Fruit fly (Drosophila melanogaster) whole organism, embryonic: ENCODE measurements around the gene CG43208.
A peak's percentile ranks its signal among the peaks of the same experiment; 100 is the strongest.

Experiments
- ATbp ChIP-seq: fragments of 200-800 bp; sonication (Bioruptor generic); optimal IDR thresholded peaks from 2 replicates; lab custom pipeline; 2017; ENCODE audit warnings: missing biosample characterization, mild to moderate bottlenecking, missing genetic modification characterization, missing genetic modification reagents
- Atf-2 ChIP-seq: fragments of 200-800 bp; sonication (Bioruptor generic); optimal IDR thresholded peaks from 2 replicates; lab custom pipeline; 2016; ENCODE audit warnings: missing biosample characterization, missing genetic modification characterization
- Bgb ChIP-seq: fragments of 200-800 bp; sonication (Bioruptor generic); IDR thresholded peaks from 2 replicates; pipeline ENCODE4 v1.3.6; 2022; ENCODE audit warnings: missing biosample characterization, missing genetic modification characterization; ENCODE audit not compliant: partially characterized antibody
- CG10321 ChIP-seq: fragments of 200-800 bp; sonication (Bioruptor generic); IDR thresholded peaks from 2 replicates; pipeline ENCODE4 v1.3.6; 2022; ENCODE audit warnings: missing biosample characterization, missing genetic modification characterization
- CG10543 ChIP-seq: fragments of 200-800 bp; sonication (Bioruptor generic); optimal IDR thresholded peaks from 3 replicates; lab custom pipeline; 2017; ENCODE audit warnings: missing biosample characterization, mild to moderate bottlenecking, missing genetic modification characterization, moderate library complexity
- CG10565 ChIP-seq: fragments of 200-800 bp; sonication (Bioruptor generic); optimal IDR thresholded peaks from 3 replicates; lab custom pipeline; 2016; ENCODE audit warnings: missing biosample characterization, mild to moderate bottlenecking, missing genetic modification characterization
- CG11085 ChIP-seq: fragments of 200-800 bp; sonication (Bioruptor generic); IDR thresholded peaks from 2 replicates; pipeline ENCODE4 v1.3.6; 2022; ENCODE audit warnings: missing biosample characterization, missing genetic modification characterization
- CG13424 ChIP-seq: fragments of 200-800 bp; sonication (Bioruptor generic); optimal IDR thresholded peaks from 2 replicates; lab custom pipeline; 2019; ENCODE audit warnings: missing biosample characterization, mild to moderate bottlenecking, missing genetic modification characterization, moderate library complexity
- CG13624 ChIP-seq: fragments of 200-800 bp; sonication (Bioruptor generic); optimal IDR thresholded peaks from 2 replicates; lab custom pipeline; 2016; ENCODE audit warnings: missing biosample characterization, missing genetic modification characterization
- CG13894 ChIP-seq: fragments of 200-800 bp; sonication (Bioruptor generic); optimal IDR thresholded peaks from 3 replicates; lab custom pipeline; 2018; ENCODE audit warnings: missing biosample characterization, mild to moderate bottlenecking, missing genetic modification characterization, moderate library complexity
- CG1529 ChIP-seq: fragments of 200-800 bp; sonication (Bioruptor generic); optimal IDR thresholded peaks from 3 replicates; lab custom pipeline; 2018; ENCODE audit warnings: missing biosample characterization, missing genetic modification characterization
- CG15696 ChIP-seq: fragments of 200-800 bp; sonication (Bioruptor generic); optimal IDR thresholded peaks from 2 replicates; lab custom pipeline; 2019; ENCODE audit warnings: missing biosample characterization, mild to moderate bottlenecking, missing genetic modification characterization, moderate library complexity
- CG1603 ChIP-seq: fragments of 200-800 bp; sonication (Bioruptor generic); optimal IDR thresholded peaks from 2 replicates; lab custom pipeline; 2019; ENCODE audit warnings: missing biosample characterization, mild to moderate bottlenecking, missing genetic modification characterization, moderate library complexity
- CG2889 ChIP-seq: fragments of 200-800 bp; sonication (Bioruptor generic); IDR thresholded peaks from 3 replicates; pipeline ENCODE4 v1.3.6; 2022; ENCODE audit warnings: missing biosample characterization, missing genetic modification characterization
- CG31224 ChIP-seq: fragments of 200-800 bp; sonication (Bioruptor generic); IDR thresholded peaks from 2 replicates; pipeline ENCODE4 v1.3.6; 2022; ENCODE audit warnings: missing biosample characterization, missing genetic modification characterization
- CG34224 ChIP-seq: fragments of 200-800 bp; sonication (Bioruptor generic); IDR thresholded peaks from 3 replicates; pipeline ENCODE4 v1.3.6; 2022; ENCODE audit warnings: missing biosample characterization, missing genetic modification characterization; ENCODE audit not compliant: partially characterized antibody
- CG34422 ChIP-seq: fragments of 200-800 bp; sonication (Bioruptor generic); IDR thresholded peaks from 3 replicates; pipeline ENCODE4 v1.3.6; 2022; ENCODE audit warnings: missing biosample characterization, missing genetic modification characterization
- CG6254 ChIP-seq: fragments of 200-800 bp; sonication (Bioruptor generic); optimal IDR thresholded peaks from 3 replicates; lab custom pipeline; 2017; ENCODE audit warnings: mild to moderate bottlenecking, missing biosample characterization, missing genetic modification reagents, missing genetic modification characterization
- CG8290 ChIP-seq, 3 experiments: fragments of 200-800 bp; sonication (Bioruptor generic); optimal IDR thresholded peaks; 2 replicates each; lab custom pipeline; 2016 to 2019; ENCODE audit warnings: missing biosample characterization in 3 of 3, missing genetic modification characterization in 3 of 3, mild to moderate bottlenecking in 2 of 3, moderate library complexity in 1 of 3
- CG9797 ChIP-seq: fragments of 200-800 bp; sonication (Bioruptor generic); optimal IDR thresholded peaks from 3 replicates; lab custom pipeline; 2018; ENCODE audit warnings: missing biosample characterization, mild to moderate bottlenecking, missing genetic modification characterization
- Dip3 ChIP-seq: fragments of 200-800 bp; sonication (Bioruptor generic); optimal IDR thresholded peaks from 3 replicates; lab custom pipeline; 2016; ENCODE audit warnings: missing biosample characterization, missing genetic modification characterization
- Ets65A ChIP-seq: fragments of 200-800 bp; sonication (Bioruptor generic); peaks from one replicate; lab custom pipeline; 2016; ENCODE audit warnings: missing biosample characterization, missing genetic modification characterization
- Gug ChIP-seq: fragments of 200-800 bp; sonication (Bioruptor generic); IDR thresholded peaks from 4 replicates; pipeline ENCODE4 v1.3.6; 2022; ENCODE audit warnings: missing biosample characterization, missing genetic modification characterization
- Max ChIP-seq: fragments of 200-800 bp; sonication (Bioruptor generic); optimal IDR thresholded peaks from 2 replicates; lab custom pipeline; 2016; ENCODE audit warnings: missing biosample characterization, mild to moderate bottlenecking, missing genetic modification characterization
- Mes4 ChIP-seq: fragments of 200-800 bp; sonication (Bioruptor generic); optimal IDR thresholded peaks from 2 replicates; lab custom pipeline; 2016; ENCODE audit warnings: missing biosample characterization, missing genetic modification characterization
- Oli ChIP-seq: fragments of 200-800 bp; sonication (Bioruptor generic); optimal IDR thresholded peaks from 2 replicates; lab custom pipeline; 2018; ENCODE audit warnings: missing biosample characterization, mild to moderate bottlenecking, missing genetic modification characterization, moderate library complexity
- Sox100B ChIP-seq: fragments of 200-800 bp; sonication (Bioruptor generic); optimal IDR thresholded peaks from 3 replicates; lab custom pipeline; 2018; ENCODE audit warnings: missing biosample characterization, mild to moderate bottlenecking, missing genetic modification characterization
- ash1 ChIP-seq: fragments of 200-800 bp; sonication (Bioruptor generic); optimal IDR thresholded peaks from 2 replicates; lab custom pipeline; 2018; ENCODE audit warnings: missing biosample characterization, mild to moderate bottlenecking, missing genetic modification characterization
- chn ChIP-seq: fragments of 200-800 bp; sonication (Bioruptor generic); optimal IDR thresholded peaks from 2 replicates; lab custom pipeline; 2016; ENCODE audit warnings: missing biosample characterization, missing genetic modification characterization
- dmrt99B ChIP-seq: fragments of 200-800 bp; sonication (Bioruptor generic); optimal IDR thresholded peaks from 2 replicates; lab custom pipeline; 2018; ENCODE audit warnings: missing biosample characterization, mild to moderate bottlenecking, missing genetic modification characterization, moderate library complexity
- fd102C ChIP-seq: fragments of 200-800 bp; sonication (Bioruptor generic); optimal IDR thresholded peaks from 2 replicates; lab custom pipeline; 2018; ENCODE audit warnings: missing biosample characterization, mild to moderate bottlenecking, missing genetic modification characterization, moderate library complexity
- ftz-f1 ChIP-seq: fragments of 200-800 bp; sonication (Bioruptor generic); optimal IDR thresholded peaks from 2 replicates; lab custom pipeline; 2016; ENCODE audit warnings: missing biosample characterization, missing genetic modification characterization
- gfzf ChIP-seq: fragments of 200-800 bp; sonication (Bioruptor generic); optimal IDR thresholded peaks from 2 replicates; lab custom pipeline; 2016; ENCODE audit warnings: missing biosample characterization, mild to moderate bottlenecking, missing genetic modification characterization, moderate library complexity
- gro ChIP-seq: fragments of 200-800 bp; sonication (Bioruptor generic); optimal IDR thresholded peaks from 2 replicates; lab custom pipeline; 2016; ENCODE audit warnings: missing biosample characterization, missing genetic modification characterization
- hkb ChIP-seq, 2 experiments: fragments of 200-800 bp in 1 of 2; fragments of >200 bp in 1 of 2; sonication (Bioruptor generic) in 1 of 2; IDR thresholded peaks in 1 of 2; optimal IDR thresholded peaks in 1 of 2; 2 replicates each; pipeline versions ENCODE4 v1.3.6 to Lab custom; 2017 to 2022; ENCODE audit warnings: missing biosample characterization in 1 of 2, missing genetic modification characterization in 1 of 2
- hth ChIP-seq: fragments of >200 bp; optimal IDR thresholded peaks from 2 replicates; lab custom pipeline; 2017; ENCODE audit warnings: inconsistent platforms
- jumu ChIP-seq: fragments of 200-800 bp; sonication (Bioruptor generic); optimal IDR thresholded peaks from 3 replicates; lab custom pipeline; 2016; ENCODE audit warnings: missing biosample characterization, missing genetic modification characterization
- ken ChIP-seq: fragments of 200-800 bp; sonication (Bioruptor generic); IDR thresholded peaks from 3 replicates; pipeline ENCODE4 v1.3.6; 2022; ENCODE audit warnings: missing biosample characterization, missing genetic modification characterization
- nerfin-1 ChIP-seq: fragments of 200-800 bp; sonication (Bioruptor generic); optimal IDR thresholded peaks from 3 replicates; lab custom pipeline; 2019; ENCODE audit warnings: missing biosample characterization, mild to moderate bottlenecking, missing genetic modification characterization, moderate library complexity
- odd ChIP-seq: fragments of 200-800 bp; sonication (Bioruptor generic); optimal IDR thresholded peaks from 2 replicates; lab custom pipeline; 2017; ENCODE audit warnings: missing biosample characterization, mild to moderate bottlenecking, missing genetic modification characterization
- pan ChIP-seq, 4 experiments: fragments of >200 bp in 3 of 4; fragments of 200-800 bp in 1 of 4; sonication (Bioruptor generic) in 1 of 4; optimal IDR thresholded peaks in 3 of 4; IDR thresholded peaks in 1 of 4; 2 replicates each; pipeline versions ENCODE4 v1.3.6 to Lab custom; 2017 to 2022; ENCODE audit warnings: missing biosample characterization in 2 of 4, missing genetic modification characterization in 2 of 4, mixed read lengths in 1 of 4
- rib ChIP-seq: fragments of 200-800 bp; sonication (Bioruptor generic); IDR thresholded peaks from 2 replicates; pipeline ENCODE4 v1.3.6; 2022; ENCODE audit warnings: missing biosample characterization, missing genetic modification characterization
- sima ChIP-seq: fragments of 200-800 bp; sonication (Bioruptor generic); optimal IDR thresholded peaks from 2 replicates; lab custom pipeline; 2016; ENCODE audit warnings: missing biosample characterization, missing genetic modification characterization
- sisA ChIP-seq: fragments of 200-800 bp; sonication (Bioruptor generic); IDR thresholded peaks from 2 replicates; pipeline ENCODE4 v1.3.6; 2022; ENCODE audit warnings: missing biosample characterization, missing genetic modification characterization
- sob ChIP-seq: fragments of 200-800 bp; sonication (Bioruptor generic); IDR thresholded peaks from 2 replicates; pipeline ENCODE4 v1.3.6; 2022; ENCODE audit warnings: missing biosample characterization, missing genetic modification characterization
- tap ChIP-seq: fragments of 200-800 bp; optimal IDR thresholded peaks from 3 replicates; lab custom pipeline; 2019; ENCODE audit warnings: missing biosample characterization, mild to moderate bottlenecking, missing genetic modification characterization, moderate library complexity
- toy ChIP-seq: fragments of 200-800 bp; sonication (Bioruptor generic); IDR thresholded peaks from 2 replicates; pipeline ENCODE4 v1.3.6; 2022; ENCODE audit warnings: missing biosample characterization, missing genetic modification characterization
- unc-4 ChIP-seq: fragments of 200-800 bp; sonication (Bioruptor generic); IDR thresholded peaks from 2 replicates; pipeline ENCODE4 v1.3.6; 2022; ENCODE audit warnings: missing biosample characterization, missing genetic modification characterization; ENCODE audit not compliant: partially characterized antibody
- usp ChIP-seq: fragments of >200 bp; optimal IDR thresholded peaks from 2 replicates; lab custom pipeline; 2017; ENCODE audit warnings: missing biosample characterization, missing genetic modification characterization

CG43208 gene

dm6 chr3R:13260114-13260673 is 43.0 kb upstream of the CG43208 start, which contains the start of gene CG11686 (continued):
- TF ChIP-seq CG1603 = peak; percentile 18
- TF ChIP-seq gro (GFP tag; lab: Kevin White, UChicago) = no peak
- TF ChIP-seq CG8290 (GFP tag; optimal IDR thresholded peaks at IDR 0.05; lab: Kevin White, UChicago) = no peak
- peak in 1 of 2 experiments; percentile 66 for TF ChIP-seq CG8290 (tag; optimal IDR thresholded peaks at IDR 0.05; lab: Kevin White, UChicago)
- TF ChIP-seq CG13424 = no peak
- no peak for TF ChIP-seq ATbp
- TF ChIP-seq CG6254 (GFP tag; lab: Kevin White, UChicago) = no peak
- TF ChIP-seq gfzf (GFP tag; lab: Kevin White, UChicago) = no peak
- TF ChIP-seq ken = no peak
- no peak for TF ChIP-seq sima (GFP tag; lab: Kevin White, UChicago)
- TF ChIP-seq chn (GFP tag; lab: Kevin White, UChicago) = no peak
- no peak for TF ChIP-seq ash1 (GFP tag; lab: Kevin White, UChicago)
- TF ChIP-seq CG15696 (tag; lab: Kevin White, UChicago) = no peak
- no peak for TF ChIP-seq toy
- TF ChIP-seq usp = no peak
- no peak for TF ChIP-seq CG1529 (GFP tag; lab: Kevin White, UChicago)
- no peak for TF ChIP-seq CG11085 (GFP tag; lab: Robert Waterston, UW)
- no peak for TF ChIP-seq CG10321 (GFP tag; lab: Robert Waterston, UW)
- TF ChIP-seq sob (GFP tag; lab: Robert Waterston, UW) = 0 out of 2 replicates have a peak, but pooled peaks have one; percentile 17
- peak; percentile 28 for TF ChIP-seq ftz-f1 (GFP tag; lab: Kevin White, UChicago)
- TF ChIP-seq Ets65A (GFP tag; lab: Kevin White, UChicago) = no peak
- TF ChIP-seq pan (optimal IDR thresholded peaks at IDR 0.05; lab: Kevin White, UChicago) = no peak
- no peak for TF ChIP-seq pan (GFP tag; optimal IDR thresholded peaks at IDR 0.05 in 1 of 2, IDR thresholded peaks at IDR 0.05 in 1 of 2)
- TF ChIP-seq unc-4 (GFP tag; lab: Robert Waterston, UW) = no peak
- TF ChIP-seq Gug (GFP tag; lab: Robert Waterston, UW) = no peak
- TF ChIP-seq CG10565 (GFP tag; lab: Kevin White, UChicago) = no peak
- TF ChIP-seq CG13624 (GFP tag; lab: Kevin White, UChicago) = no peak
- no peak for TF ChIP-seq tap (tag; lab: Kevin White, UChicago)
- no peak for TF ChIP-seq CG13894 (tag; lab: Kevin White, UChicago)
- peak; percentile 75; the same call in 1 of the 3 replicates for TF ChIP-seq CG34422
- TF ChIP-seq Sox100B (GFP tag; lab: Kevin White, UChicago) = no peak
- peak; percentile 99 for TF ChIP-seq hkb (optimal IDR thresholded peaks at IDR 0.05; lab: Kevin White, UChicago)
- TF ChIP-seq hkb (GFP tag; IDR thresholded peaks at IDR 0.05; lab: Robert Waterston, UW) = no peak; the same call in 1 of the 2 replicates
- no peak for TF ChIP-seq sisA (GFP tag; lab: Robert Waterston, UW)
- TF ChIP-seq dmrt99B (tag; lab: Kevin White, UChicago) = no peak
- peak; percentile 5 for TF ChIP-seq odd
- TF ChIP-seq CG34224 (GFP tag; lab: Robert Waterston, UW) = no peak
- no peak for TF ChIP-seq CG31224
- TF ChIP-seq CG10543 (GFP tag; lab: Kevin White, UChicago) = no peak
- TF ChIP-seq jumu (GFP tag; lab: Kevin White, UChicago) = no peak
- TF ChIP-seq Mes4 (GFP tag; lab: Kevin White, UChicago) = no peak
- TF ChIP-seq CG2889 (GFP tag; lab: Robert Waterston, UW) = no peak
- TF ChIP-seq Oli (tag; lab: Kevin White, UChicago) = no peak
- no peak for TF ChIP-seq hth (lab: Kevin White, UChicago)
- TF ChIP-seq fd102C (GFP tag; lab: Kevin White, UChicago) = no peak
- TF ChIP-seq nerfin-1 (tag; lab: Kevin White, UChicago) = no peak
- no peak for TF ChIP-seq CG9797 (GFP tag; lab: Kevin White, UChicago)
- no peak for TF ChIP-seq Atf-2 (GFP tag; lab: Kevin White, UChicago)
- TF ChIP-seq Bgb = peak; percentile 53; the same call in 1 of the 2 replicates
- TF ChIP-seq Dip3 (GFP tag; lab: Kevin White, UChicago) = no peak
- TF ChIP-seq rib (GFP tag; lab: Robert Waterston, UW) = 0 out of 2 replicates have a peak, but pooled peaks have one; percentile 16
- TF ChIP-seq Max (GFP tag; lab: Kevin White, UChicago) = no peak
